Comparison of ENCODE assay signal across 4 fruit fly cellular contexts in genomic region chr3L:11531994-11532732, dm6.
TF ChIP-seq lines count a peak whose summit lies in the region.

No protein-coding gene starts in this region.

- TF ChIP-seq CTCF in whole organism, embryonic (GFP tag; optimal IDR thresholded peaks at IDR 0.05; lab: Kevin White, UChicago): no peak

TF ChIP-seq in whole organism, adult, 20 proteins besides CTCF, POLR2A, EP300 and RAD21:
- TF ChIP-seq pad (GFP tag; optimal IDR thresholded peaks at IDR 0.05; lab: Kevin White, UChicago): no peak
- TF ChIP-seq tj (GFP tag; optimal IDR thresholded peaks at IDR 0.05; lab: Kevin White, UChicago): peak; percentile 47

TF ChIP-seq in whole organism, embryonic, 481 proteins besides CTCF, POLR2A, EP300 and RAD21 (continues in another document):
- TF ChIP-seq YL-1 (GFP tag; optimal IDR thresholded peaks at IDR 0.05; lab: Kevin White, UChicago) (no peak), Dref (GFP tag; IDR thresholded peaks at IDR 0.05; lab: Robert Waterston, UW) (no peak), CG13296 (GFP tag; optimal IDR thresholded peaks at IDR 0.05; lab: Kevin White, UChicago) (no peak), GATAe (GFP tag; conservative IDR thresholded peaks at IDR 0.05; lab: Robert Waterston, UW) (no peak), MBD-R2 (GFP tag; IDR thresholded peaks at IDR 0.05; lab: Robert Waterston, UW) (no peak), CG7839 (tag; optimal IDR thresholded peaks at IDR 0.05; lab: Kevin White, UChicago) (no peak), prd (optimal IDR thresholded peaks at IDR 0.05; lab: Kevin White, UChicago) (no peak), prd (GFP tag; IDR thresholded peaks at IDR 0.05; lab: Robert Waterston, UW) (no peak), Fer2 (tag; optimal IDR thresholded peaks at IDR 0.05; lab: Kevin White, UChicago) (no peak), Pdp1 (GFP tag; optimal IDR thresholded peaks at IDR 0.05; lab: Kevin White, UChicago) (peak in 1 of 2 experiments; percentile 55), rib (GFP tag; IDR thresholded peaks at IDR 0.05; lab: Robert Waterston, UW) (no peak), ci (GFP tag; IDR thresholded peaks at IDR 0.05; lab: Robert Waterston, UW) (0 out of 3 replicates have a peak, but pooled peaks have one; percentile 16), sima (GFP tag; optimal IDR thresholded peaks at IDR 0.05; lab: Kevin White, UChicago) (no peak), CG6272 (GFP tag; IDR thresholded peaks at IDR 0.05; lab: Robert Waterston, UW) (no peak), chm (GFP tag; IDR thresholded peaks at IDR 0.05; lab: Robert Waterston, UW) (no peak), cato (GFP tag; optimal IDR thresholded peaks at IDR 0.05; lab: Kevin White, UChicago; ENCODE audit: borderline replicate concordance) (no peak), zen (tag; optimal IDR thresholded peaks at IDR 0.05; lab: Kevin White, UChicago) (no peak), CG33557 (GFP tag; optimal IDR thresholded peaks at IDR 0.05; lab: Kevin White, UChicago) (no peak), CG4820 (GFP tag; optimal IDR thresholded peaks at IDR 0.05; lab: Kevin White, UChicago) (no peak), CG9932 (GFP tag; IDR thresholded peaks at IDR 0.05; lab: Robert Waterston, UW) (0 out of 2 replicates have a peak, but pooled peaks have one; percentile 25), Ets65A (GFP tag; lab: Kevin White, UChicago) (peak; percentile 84), Dfd (GFP tag; optimal IDR thresholded peaks at IDR 0.05; lab: Kevin White, UChicago) (no peak), CG4424 (GFP tag; optimal IDR thresholded peaks at IDR 0.05; lab: Kevin White, UChicago) (no peak), CrebB (tag; optimal IDR thresholded peaks at IDR 0.05; lab: Kevin White, UChicago) (no peak), sens-2 (GFP tag; IDR thresholded peaks at IDR 0.05; lab: Robert Waterston, UW) (no peak), CG9727 (GFP tag; optimal IDR thresholded peaks at IDR 0.05; lab: Kevin White, UChicago) (no peak), Antp (GFP tag; optimal IDR thresholded peaks at IDR 0.05; lab: Kevin White, UChicago) (no peak), abd-A (tag; optimal IDR thresholded peaks at IDR 0.05; lab: Kevin White, UChicago) (peak; percentile 62), jumu (GFP tag; optimal IDR thresholded peaks at IDR 0.05; lab: Kevin White, UChicago) (no peak), cg (GFP tag; optimal IDR thresholded peaks at IDR 0.05; lab: Kevin White, UChicago) (no peak), CG31441 (GFP tag; IDR thresholded peaks at IDR 0.05; lab: Robert Waterston, UW) (no peak)

TF ChIP-seq in whole organism, prepupa, 60 proteins besides CTCF, POLR2A, EP300 and RAD21:
- no peak for TF ChIP-seq Eip75B (GFP tag; optimal IDR thresholded peaks at IDR 0.05; lab: Kevin White, UChicago)
- no peak for TF ChIP-seq Hr38 (GFP tag; optimal IDR thresholded peaks at IDR 0.05; lab: Kevin White, UChicago)
- TF ChIP-seq OdsH (GFP tag; optimal IDR thresholded peaks at IDR 0.05; lab: Kevin White, UChicago): no peak
- TF ChIP-seq CG32006 (GFP tag; optimal IDR thresholded peaks at IDR 0.05; lab: Kevin White, UChicago): peak; percentile 46
- peak; percentile 7 for TF ChIP-seq CG3032 (tag; optimal IDR thresholded peaks at IDR 0.05; lab: Kevin White, UChicago)
- peak; percentile 15; the same call in 1 of the 2 replicates for TF ChIP-seq CG15336 (GFP tag; IDR thresholded peaks at IDR 0.05; lab: Robert Waterston, UW)
- no peak for TF ChIP-seq net (GFP tag; optimal IDR thresholded peaks at IDR 0.05; lab: Kevin White, UChicago)
- peak; percentile 56 for TF ChIP-seq Eip78C (GFP tag; lab: Kevin White, UChicago)
- no peak for TF ChIP-seq Eip93F (GFP tag; optimal IDR thresholded peaks at IDR 0.05; lab: Kevin White, UChicago)
- no peak for TF ChIP-seq spab (GFP tag; optimal IDR thresholded peaks at IDR 0.05; lab: Kevin White, UChicago)
- peak; percentile 28 for TF ChIP-seq CG6276 (GFP tag; optimal IDR thresholded peaks at IDR 0.05; lab: Kevin White, UChicago)

TF ChIP-seq in whole organism, pupa, 21 proteins besides CTCF, POLR2A, EP300 and RAD21:
- TF ChIP-seq CG32121 (GFP tag; IDR thresholded peaks at IDR 0.05; lab: Robert Waterston, UW) (peak; percentile 34; the same call in 1 of the 2 replicates), CG17806 (tag; optimal IDR thresholded peaks at IDR 0.05; lab: Kevin White, UChicago) (peak; percentile 14), CG9948 (tag; optimal IDR thresholded peaks at IDR 0.05; lab: Kevin White, UChicago) (no peak), EcR (GFP tag; optimal IDR thresholded peaks at IDR 0.05; lab: Kevin White, UChicago) (no peak), CG8301 (tag; optimal IDR thresholded peaks at IDR 0.05; lab: Kevin White, UChicago) (peak; percentile 39), CG14655 (GFP tag; optimal IDR thresholded peaks at IDR 0.05; lab: Kevin White, UChicago) (peak; percentile 55), Pif1B (GFP tag; optimal IDR thresholded peaks at IDR 0.05; lab: Kevin White, UChicago) (no peak), rn (GFP tag; IDR thresholded peaks at IDR 0.05; lab: Robert Waterston, UW) (no peak), CG8159 (tag; optimal IDR thresholded peaks at IDR 0.05; lab: Kevin White, UChicago) (peak; percentile 6), Snoo (tag; optimal IDR thresholded peaks at IDR 0.05; lab: Kevin White, UChicago) (no peak), CG15710 (tag; optimal IDR thresholded peaks at IDR 0.05; lab: Kevin White, UChicago) (peak; percentile 1), Ets98B (GFP tag; IDR thresholded peaks at IDR 0.05; lab: Robert Waterston, UW) (no peak), CG4496 (GFP tag; IDR thresholded peaks at IDR 0.05; lab: Robert Waterston, UW) (no peak; the same call in 2 of the 3 replicates), CG34367 (tag; optimal IDR thresholded peaks at IDR 0.05; lab: Kevin White, UChicago) (no peak)
